Fruit fly (Drosophila melanogaster): ENCODE data around the gene CG3386.

The CG3386 gene

DNA sequence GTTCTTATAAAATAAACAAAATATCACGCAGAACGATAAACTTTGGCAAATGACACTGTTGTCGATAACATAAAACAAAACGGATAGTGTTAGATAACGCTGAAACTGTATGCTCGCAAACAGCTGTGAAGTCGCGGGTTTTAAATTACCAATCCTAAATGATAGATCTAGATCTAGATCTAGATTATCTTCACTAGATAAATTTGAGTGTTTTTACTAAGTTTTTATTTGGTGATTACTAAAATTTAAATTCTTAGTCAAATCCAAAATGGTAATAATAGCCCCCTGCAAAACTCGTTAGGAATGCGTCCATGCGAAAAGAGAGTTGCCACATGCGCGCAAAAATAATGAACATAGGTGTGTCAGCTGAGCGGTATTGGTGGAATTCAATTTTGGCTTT, 28.3 kb downstream of the CG3386 start, which contains the start of the genes MED30 and Rev1 (continued):
- TF ChIP-seq her (GFP tag; optimal IDR thresholded peaks at IDR 0.05) (peak; percentile 95), CG15696 (tag; optimal IDR thresholded peaks at IDR 0.05) (peak; percentile 84), CG12236 (GFP tag; optimal IDR thresholded peaks at IDR 0.05) (peak; percentile 87), Ssrp (tag; optimal IDR thresholded peaks at IDR 0.05) (peak; percentile 85), CG11695 (GFP tag; IDR thresholded peaks at IDR 0.05) (peak; percentile 69; the same call in 2 of the 3 replicates), C15 (GFP tag; IDR thresholded peaks at IDR 0.05) (peak; percentile 80), btn (GFP tag; optimal IDR thresholded peaks at IDR 0.05) (peak; percentile 86), B-H2 (GFP tag; optimal IDR thresholded peaks at IDR 0.05) (no peak), CG17385 (GFP tag; optimal IDR thresholded peaks at IDR 0.05) (peak; percentile 88), CG11093 (GFP tag; IDR thresholded peaks at IDR 0.05) (peak; percentile 79), z (GFP tag; IDR thresholded peaks at IDR 0.05) (no peak), Mrtf (GFP tag; IDR thresholded peaks at IDR 0.05) (peak; percentile 87), CG10366 (GFP tag; IDR thresholded peaks at IDR 0.05) (peak; percentile 89), CG12942 (GFP tag; optimal IDR thresholded peaks at IDR 0.05) (peak; percentile 96), Side (GFP tag; optimal IDR thresholded peaks at IDR 0.05) (peak; percentile 95), fd64A (GFP tag; optimal IDR thresholded peaks at IDR 0.05) (peak; percentile 65), inv (GFP tag; IDR thresholded peaks at IDR 0.05; ENCODE audit: partially characterized antibody) (0 out of 2 replicates have a peak, but pooled peaks have one; percentile 15), zfh2 (GFP tag; optimal IDR thresholded peaks at IDR 0.05) (peak; percentile 98), bowl (GFP tag; IDR thresholded peaks at IDR 0.05) (peak; percentile 72), CTCF (GFP tag; optimal IDR thresholded peaks at IDR 0.05) (peak; percentile 48), twi (tag; optimal IDR thresholded peaks at IDR 0.05) (peak; percentile 74), CG7271 (tag; optimal IDR thresholded peaks at IDR 0.05) (peak; percentile 82), CG10543 (GFP tag; optimal IDR thresholded peaks at IDR 0.05) (peak; percentile 92), CG18476 (GFP tag; optimal IDR thresholded peaks at IDR 0.05) (peak; percentile 91), lola (GFP tag; optimal IDR thresholded peaks at IDR 0.05) (peak in 1 of 3 experiments; percentile 83), grn (GFP tag; optimal IDR thresholded peaks at IDR 0.05) (peak; percentile 93), stwl (tag; optimal IDR thresholded peaks at IDR 0.05) (peak; percentile 92), wor (GFP tag; IDR thresholded peaks at IDR 0.05) (peak; percentile 75), CG16813 (GFP tag; IDR thresholded peaks at IDR 0.05; ENCODE audit: partially characterized antibody) (peak; percentile 56; the same call in 2 of the 3 replicates), CG11398 (GFP tag; optimal IDR thresholded peaks at IDR 0.05) (peak; percentile 93), fd102C (GFP tag; optimal IDR thresholded peaks at IDR 0.05) (peak; percentile 37)

DNA sequence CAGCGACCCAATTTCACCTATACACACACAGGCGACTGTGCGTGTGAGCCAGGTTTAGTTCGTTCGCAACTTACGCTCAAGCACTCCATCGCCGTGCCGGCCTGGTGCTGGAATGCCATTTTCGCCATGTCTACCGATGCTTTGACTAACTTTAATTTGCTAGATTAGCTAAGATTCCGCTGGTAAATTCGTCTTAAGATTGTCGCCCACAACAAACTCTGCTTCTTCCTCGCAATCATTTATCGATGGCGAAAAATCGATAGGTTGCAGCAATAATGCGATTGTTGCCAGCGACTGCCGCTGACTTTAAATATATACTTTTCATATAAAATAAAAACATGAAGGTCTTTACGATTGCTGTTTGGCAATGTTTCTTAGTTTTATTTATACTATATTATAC, 29.6 kb downstream of the CG3386 start, which contains the start of gene CG3402:
CG3402 (minus strand) TSS at position 245 of the 400 bp plus-strand sequence.
- TF ChIP-seq ranshi (GFP tag; IDR thresholded peaks at IDR 0.05) (no peak), HLH4C (GFP tag; IDR thresholded peaks at IDR 0.05; ENCODE audit: partially characterized antibody) (peak; percentile 85), ato (GFP tag; IDR thresholded peaks at IDR 0.05; ENCODE audit: partially characterized antibody) (0 out of 2 replicates have a peak, but pooled peaks have one; percentile 21), amos (GFP tag; IDR thresholded peaks at IDR 0.05; ENCODE audit: partially characterized antibody) (peak; percentile 74), Sry-δ (GFP tag; optimal IDR thresholded peaks at IDR 0.05) (peak; percentile 45), Dref (GFP tag; IDR thresholded peaks at IDR 0.05) (peak; percentile 84), sna (GFP tag; IDR thresholded peaks at IDR 0.05; ENCODE audit: partially characterized antibody) (peak; percentile 71), CG2116 (GFP tag; optimal IDR thresholded peaks at IDR 0.05) (peak; percentile 72), CG17328 (GFP tag; IDR thresholded peaks at IDR 0.05) (no peak), hb (GFP tag; IDR thresholded peaks at IDR 0.05; ENCODE audit: partially characterized antibody) (peak; percentile 62; the same call in 1 of the 3 replicates), Lim3 (GFP tag; IDR thresholded peaks at IDR 0.05) (no peak), Bgb (GFP tag; IDR thresholded peaks at IDR 0.05; ENCODE audit: partially characterized antibody) (peak; percentile 73), Hey (tag; optimal IDR thresholded peaks at IDR 0.05) (no peak), CG34422 (GFP tag; IDR thresholded peaks at IDR 0.05) (0 out of 3 replicates have a peak, but pooled peaks have one; percentile 19), E2f2 (GFP tag; IDR thresholded peaks at IDR 0.05) (peak; percentile 86), knrl (GFP tag; IDR thresholded peaks at IDR 0.05; ENCODE audit: partially characterized antibody) (peak; percentile 54; the same call in 1 of the 3 replicates), BEAF-32 (GFP tag; optimal IDR thresholded peaks at IDR 0.05) (peak; percentile 70), ERR (GFP tag; optimal IDR thresholded peaks at IDR 0.05) (no peak), unc-4 (GFP tag; IDR thresholded peaks at IDR 0.05; ENCODE audit: partially characterized antibody) (peak; percentile 73), Sin3A (optimal IDR thresholded peaks at IDR 0.05) (peak; percentile 4), MESR4 (GFP tag; optimal IDR thresholded peaks at IDR 0.05) (peak; percentile 93)
